Fruit fly (Drosophila melanogaster) whole organism: Measurements from ENCODE around the gene Msp300.

Experiments
- CG8478 ChIP-seq: fragments of >200 bp; optimal IDR thresholded peaks from 2 replicates; lab custom pipeline; 2018; ENCODE audit warnings: inconsistent platforms
- EcR ChIP-seq, 2 experiments: fragments of >200 bp; optimal IDR thresholded peaks; 2 replicates each; lab custom pipeline; 2017; ENCODE audit warnings: missing biosample characterization in 2 of 2, missing genetic modification characterization in 2 of 2, missing genetic modification reagents in 2 of 2
- pan ChIP-seq: fragments of >200 bp; optimal IDR thresholded peaks from 2 replicates; lab custom pipeline; 2017
- psq ChIP-seq: fragments of >200 bp; optimal IDR thresholded peaks from 2 replicates; lab custom pipeline; 2017
- usp ChIP-seq: fragments of >200 bp; optimal IDR thresholded peaks from 2 replicates; lab custom pipeline; 2017; ENCODE audit warnings: missing biosample characterization, missing genetic modification characterization, mixed read lengths

DNA sequence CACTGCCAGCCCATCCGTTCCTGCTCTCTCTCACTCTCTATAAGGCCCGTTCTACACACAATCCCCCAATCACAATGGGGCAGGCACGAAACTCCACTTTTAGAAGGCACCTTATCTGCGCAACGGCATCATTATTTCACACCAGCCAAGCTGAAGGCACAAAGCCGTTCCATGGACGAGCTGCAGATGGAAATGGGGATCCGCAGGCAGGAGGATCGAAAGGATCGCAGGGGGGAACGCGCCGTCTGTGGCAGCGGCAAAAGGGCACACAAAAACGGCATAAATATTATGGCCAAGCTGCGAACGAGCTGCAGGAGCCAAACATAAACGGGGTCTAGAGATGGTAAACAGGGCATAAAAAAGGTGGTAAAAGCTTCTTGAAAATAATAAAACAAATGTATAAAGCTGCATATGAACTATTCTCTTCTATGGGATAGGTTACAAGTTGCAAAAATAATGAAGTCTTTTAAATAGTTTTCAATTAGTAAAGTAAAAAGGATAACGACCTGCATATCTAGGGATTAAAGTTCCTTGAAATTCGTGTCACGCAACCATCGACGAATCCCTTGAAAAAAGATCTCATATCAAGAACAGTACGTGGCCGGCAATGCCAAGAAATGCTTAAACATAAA, 151.8 kb downstream of the Msp300 start:
- no peak for TF ChIP-seq psq (lab: Kevin White, UChicago)
- no peak for TF ChIP-seq CG8478 (lab: Kevin White, UChicago)
- TF ChIP-seq EcR (GFP tag; optimal IDR thresholded peaks at IDR 0.05; lab: Kevin White, UChicago) = no peak
- no peak for TF ChIP-seq usp (GFP tag; lab: Kevin White, UChicago)
- TF ChIP-seq pan (lab: Kevin White, UChicago) = no peak
